Worm (Caenorhabditis elegans) whole organism, L1 larva: ENCODE results near the gene C15C8.6.
A peak's percentile ranks its signal among the peaks of the same experiment; 100 is the strongest.

Source experiments
- C04F5.9 ChIP-seq: sonication (generic microtip); optimal IDR thresholded peaks from 2 replicates; lab custom pipeline; 2016; ENCODE audit warnings: missing genetic modification characterization, missing compliant biosample characterization
- Y116A8C.19 ChIP-seq: sonication (generic microtip); optimal IDR thresholded peaks from 2 replicates; lab custom pipeline; 2016; ENCODE audit warnings: missing compliant biosample characterization, missing genetic modification characterization, borderline replicate concordance
- alr-1 ChIP-seq: fragments of 200-800 bp; sonication (Bioruptor generic); optimal IDR thresholded peaks from 2 replicates; lab custom pipeline; 2018; ENCODE audit warnings: borderline replicate concordance, mild to moderate bottlenecking, missing genetic modification characterization, missing compliant biosample characterization
- blmp-1 ChIP-seq: fragments of 150-350 bp; optimal IDR thresholded peaks from 2 replicates; lab custom pipeline; 2014; ENCODE audit warnings: missing biosample characterization, missing genetic modification characterization
- ceh-82 ChIP-seq, 3 experiments: fragments of 150-350 bp in 1 of 3; sonication (generic microtip) in 2 of 3; optimal IDR thresholded peaks; 2 replicates each; lab custom pipeline; 2014 to 2017; ENCODE audit warnings: missing biosample characterization in 3 of 3, missing genetic modification characterization in 3 of 3
- ceh-90 ChIP-seq: sonication (generic microtip); optimal IDR thresholded peaks from 2 replicates; lab custom pipeline; 2016; ENCODE audit warnings: missing genetic modification characterization, missing compliant biosample characterization
- efl-3 ChIP-seq: fragments of 200-800 bp; sonication (Bioruptor generic); optimal IDR thresholded peaks from 2 replicates; lab custom pipeline; 2018; ENCODE audit warnings: mild to moderate bottlenecking, missing genetic modification characterization, missing compliant biosample characterization
- egl-13 ChIP-seq: sonication (generic microtip); optimal IDR thresholded peaks from 2 replicates; lab custom pipeline; 2016; ENCODE audit warnings: missing genotype, missing genetic modification reagents, missing genetic modification characterization, missing compliant biosample characterization
- egl-27 ChIP-seq, 2 experiments: fragments of 150-350 bp in 1 of 2; sonication (generic microtip); optimal IDR thresholded peaks; 3 replicates each; lab custom pipeline; 2017 to 2018; ENCODE audit warnings: missing biosample characterization in 2 of 2, missing genetic modification characterization in 2 of 2, missing genetic modification reagents in 2 of 2
- elt-2 ChIP-seq: sonication (generic microtip); optimal IDR thresholded peaks from 2 replicates; lab custom pipeline; 2016; ENCODE audit warnings: missing genetic modification characterization, mild to moderate bottlenecking, inconsistent platforms, missing compliant biosample characterization, missing genetic modification reagents
- elt-3 ChIP-seq, 6 experiments: fragments of 150-350 bp in 1 of 6; sonication (generic microtip); optimal IDR thresholded peaks; 2 replicates each; lab custom pipeline; 2017 to 2018; ENCODE audit warnings: missing biosample characterization in 6 of 6, missing genetic modification characterization in 6 of 6, inconsistent platforms in 1 of 6
- ets-5 ChIP-seq: fragments of 200-800 bp; sonication (Bioruptor generic); IDR thresholded peaks from 2 replicates; pipeline ENCODE4 v1.3.6; 2022; ENCODE audit warnings: missing genetic modification characterization, missing compliant biosample characterization
- fkh-10 ChIP-seq: sonication (generic microtip); optimal IDR thresholded peaks from 2 replicates; lab custom pipeline; 2017; ENCODE audit warnings: missing biosample characterization, missing genetic modification reagents, missing genetic modification characterization
- fos-1 ChIP-seq: fragments of 150-350 bp; optimal IDR thresholded peaks from 2 replicates; lab custom pipeline; 2014; ENCODE audit warnings: missing biosample characterization, missing genetic modification characterization
- grh-1 ChIP-seq: fragments of 200-800 bp; sonication (Bioruptor generic); IDR thresholded peaks from 2 replicates; pipeline ENCODE4 v1.3.6; 2022; ENCODE audit warnings: missing genetic modification reagents, missing genetic modification characterization, missing compliant biosample characterization
- hlh-17 ChIP-seq: fragments of 200-800 bp; sonication (Bioruptor generic); optimal IDR thresholded peaks from 2 replicates; lab custom pipeline; 2018; ENCODE audit warnings: missing genetic modification characterization, mild to moderate bottlenecking, missing compliant biosample characterization, moderate library complexity, borderline replicate concordance
- hlh-4 ChIP-seq: sonication (generic microtip); optimal IDR thresholded peaks from 2 replicates; lab custom pipeline; 2016; ENCODE audit warnings: mild to moderate bottlenecking, missing genetic modification characterization, missing compliant biosample characterization
- isw-1 ChIP-seq: fragments of 200-800 bp; sonication (Bioruptor generic); IDR thresholded peaks from 2 replicates; pipeline ENCODE4 v1.3.6; 2022; ENCODE audit warnings: missing genetic modification characterization, missing compliant biosample characterization
- jun-1 ChIP-seq: fragments of 150-350 bp; optimal IDR thresholded peaks from 2 replicates; lab custom pipeline; 2014; ENCODE audit warnings: missing biosample characterization, missing genetic modification reagents, missing genetic modification characterization
- lin-13 ChIP-seq: fragments of 150-350 bp; optimal IDR thresholded peaks from 2 replicates; lab custom pipeline; 2014; ENCODE audit warnings: missing biosample characterization, missing genetic modification reagents, missing genetic modification characterization
- lin-14 ChIP-seq: fragments of 200-800 bp; sonication (Bioruptor generic); optimal IDR thresholded peaks from 2 replicates; lab custom pipeline; 2018; ENCODE audit warnings: mild to moderate bottlenecking, missing genetic modification characterization, moderate library complexity, missing compliant biosample characterization
- lin-35 ChIP-seq, 2 experiments: fragments of 150-350 bp; optimal IDR thresholded peaks; 2 replicates each; lab custom pipeline; 2014; ENCODE audit warnings: missing biosample characterization in 2 of 2, missing genetic modification characterization in 2 of 2, missing genetic modification reagents in 2 of 2
- lir-3 ChIP-seq: sonication (generic microtip); optimal IDR thresholded peaks from 2 replicates; lab custom pipeline; 2016; ENCODE audit warnings: mild to moderate bottlenecking, missing genetic modification characterization, moderate library complexity, missing compliant biosample characterization; ENCODE audit not compliant: poor library complexity
- lsy-2 ChIP-seq, 2 experiments: fragments of 150-350 bp; optimal IDR thresholded peaks; 2 replicates each; lab custom pipeline; 2014; ENCODE audit warnings: missing biosample characterization in 2 of 2, missing genetic modification characterization in 2 of 2
- mdl-1 ChIP-seq, 2 experiments: fragments of 150-350 bp; optimal IDR thresholded peaks; 2 replicates each; lab custom pipeline; 2014 to 2017; ENCODE audit warnings: missing biosample characterization in 2 of 2, missing genetic modification characterization in 2 of 2, inconsistent platforms in 1 of 2
- mef-2 ChIP-seq: fragments of 150-350 bp; optimal IDR thresholded peaks from 2 replicates; lab custom pipeline; 2014; ENCODE audit warnings: missing biosample characterization, missing genetic modification characterization
- nhr-11 ChIP-seq: fragments of 150-350 bp; optimal IDR thresholded peaks from 2 replicates; lab custom pipeline; 2014; ENCODE audit warnings: missing biosample characterization, missing genetic modification characterization
- nhr-20 ChIP-seq: sonication (generic microtip); optimal IDR thresholded peaks from 2 replicates; lab custom pipeline; 2016; ENCODE audit warnings: mild to moderate bottlenecking, missing genetic modification characterization, missing compliant biosample characterization
- nhr-47 ChIP-seq: sonication (generic microtip); optimal IDR thresholded peaks from 2 replicates; lab custom pipeline; 2016; ENCODE audit warnings: mild to moderate bottlenecking, missing genetic modification characterization, moderate library complexity, missing compliant biosample characterization
- nhr-71 ChIP-seq: sonication (generic microtip); optimal IDR thresholded peaks from 2 replicates; lab custom pipeline; 2016; ENCODE audit warnings: mild to moderate bottlenecking, missing genetic modification characterization, moderate library complexity, missing compliant biosample characterization
- nhr-90 ChIP-seq: sonication (generic microtip); optimal IDR thresholded peaks from 2 replicates; lab custom pipeline; 2016; ENCODE audit warnings: mild to moderate bottlenecking, missing genetic modification characterization, missing compliant biosample characterization; ENCODE audit not compliant: poor library complexity
- rnt-1 ChIP-seq: sonication (generic microtip); optimal IDR thresholded peaks from 2 replicates; lab custom pipeline; 2016; ENCODE audit warnings: mild to moderate bottlenecking, missing genetic modification characterization, moderate library complexity, missing compliant biosample characterization
- snpc-4 ChIP-seq: fragments of 150-350 bp; optimal IDR thresholded peaks from 2 replicates; lab custom pipeline; 2014; ENCODE audit warnings: missing biosample characterization, missing genetic modification characterization
- sox-4 ChIP-seq: sonication (generic microtip); optimal IDR thresholded peaks from 2 replicates; lab custom pipeline; 2016; ENCODE audit warnings: missing genetic modification characterization, missing compliant biosample characterization
- sup-37 ChIP-seq: fragments of 200-800 bp; sonication (Bioruptor generic); optimal IDR thresholded peaks from 2 replicates; lab custom pipeline; 2018; ENCODE audit warnings: mild to moderate bottlenecking, missing genetic modification characterization, missing compliant biosample characterization
- tbx-2 ChIP-seq: sonication (generic microtip); optimal IDR thresholded peaks from 2 replicates; lab custom pipeline; 2016; ENCODE audit warnings: missing genetic modification characterization, missing compliant biosample characterization
- unc-130 ChIP-seq: fragments of 150-350 bp; optimal IDR thresholded peaks from 2 replicates; lab custom pipeline; 2017; ENCODE audit warnings: missing biosample characterization, missing genetic modification characterization, inconsistent platforms
- vab-15 ChIP-seq: sonication (generic microtip); optimal IDR thresholded peaks from 2 replicates; lab custom pipeline; 2017; ENCODE audit warnings: missing genotype, mild to moderate bottlenecking, missing genetic modification characterization, missing compliant biosample characterization
- zag-1 ChIP-seq: fragments of 150-350 bp; optimal IDR thresholded peaks from 2 replicates; lab custom pipeline; 2014; ENCODE audit warnings: missing biosample characterization, missing genetic modification characterization
- ztf-11 ChIP-seq, 2 experiments: sonication (generic microtip); optimal IDR thresholded peaks; 2 replicates each; lab custom pipeline; 2016 to 2017; ENCODE audit warnings: missing genetic modification characterization in 2 of 2, missing biosample characterization in 1 of 2, missing compliant biosample characterization in 1 of 2

The C15C8.6 gene

ce11 chrV:12736166-12736753, 15.1 kb downstream of the C15C8.6 start, which contains the start of gene cky-1:
TSS of gene cky-1 (plus strand) at chrV:12736703.
- TF ChIP-seq jun-1 (tag; lab: Kevin White, UChicago) (no peak), fkh-10 (no peak), grh-1 (GFP tag; lab: Robert Waterston, UW) (no peak), sox-4 (tag; lab: Kevin White, UChicago) (no peak), ceh-82 (tag; optimal IDR thresholded peaks at IDR 0.05; lab: Kevin White, UChicago) (no peak), rnt-1 (no peak), lir-3 (tag; lab: Kevin White, UChicago) (no peak), sup-37 (no peak), efl-3 (no peak), lin-35 (GFP tag; optimal IDR thresholded peaks at IDR 0.05; lab: Kevin White, UChicago) (no peak), blmp-1 (tag; lab: Kevin White, UChicago) (no peak), mef-2 (no peak), zag-1 (tag; lab: Kevin White, UChicago) (no peak), ets-5 (GFP tag; lab: Robert Waterston, UW) (no peak), isw-1 (GFP tag; lab: Robert Waterston, UW) (no peak), fos-1 (tag; lab: Kevin White, UChicago) (no peak), nhr-20 (tag; lab: Kevin White, UChicago) (no peak), C04F5.9 (no peak)
- TF ChIP-seq, all 84 proteins: peak for 0

DNA sequence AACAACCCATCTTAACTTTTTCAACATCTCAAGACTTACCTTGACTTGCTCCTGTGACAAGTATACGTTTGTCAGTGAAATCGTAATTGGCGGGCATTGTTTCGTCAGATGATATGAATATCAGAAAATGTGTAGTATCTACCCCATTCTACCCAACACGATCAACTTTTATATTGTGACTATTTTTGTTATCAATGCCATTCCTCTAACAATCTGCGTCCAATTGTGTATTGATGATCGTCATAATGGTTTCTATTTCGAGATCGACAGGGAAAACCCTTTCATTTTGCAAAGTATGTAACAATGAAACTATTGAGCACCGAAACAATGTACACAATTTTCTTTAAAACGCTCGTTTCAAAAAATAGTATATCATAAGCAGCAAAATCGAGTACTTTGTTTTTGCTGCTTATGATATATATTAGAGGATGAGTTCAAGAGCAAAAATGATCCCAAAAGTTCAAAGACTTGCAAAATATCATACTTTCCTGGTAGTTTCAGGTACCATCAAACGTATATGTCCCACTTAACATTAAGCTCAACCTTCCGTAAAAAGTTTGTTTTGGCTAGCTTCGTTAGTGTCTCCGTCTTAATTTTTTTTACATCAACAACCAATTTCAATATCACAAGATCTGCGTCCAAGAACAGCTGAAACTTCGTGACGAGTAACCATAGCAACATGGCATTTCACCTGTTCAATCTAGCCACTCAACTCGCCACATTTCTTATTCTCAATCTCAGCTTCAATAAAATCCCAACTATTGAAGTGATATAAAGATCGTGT, 17.7 kb downstream of the C15C8.6 start, which contains the start of the genes dhs-21 and xbx-9:
TSS of gene dhs-21 (minus strand) at position 181 of the 784 bp plus-strand sequence.
TSS of gene xbx-9 (plus strand) at position 734 of the 784 bp plus-strand sequence.
- TF ChIP-seq Y116A8C.19 (tag; lab: Kevin White, UChicago) (no peak), nhr-20 (tag; lab: Kevin White, UChicago) (peak; percentile 43), egl-27 (tag; optimal IDR thresholded peaks at IDR 0.05; lab: Kevin White, UChicago) (no peak), lsy-2 (tag; optimal IDR thresholded peaks at IDR 0.05; lab: Kevin White, UChicago) (peak in 1 of 2 experiments; percentile 26), hlh-17 (GFP tag; lab: Kevin White, UChicago) (no peak), nhr-47 (tag; lab: Kevin White, UChicago) (no peak), lin-13 (GFP tag; lab: Kevin White, UChicago) (no peak), sup-37 (no peak), alr-1 (tag; lab: Kevin White, UChicago) (no peak), vab-15 (no peak), lin-14 (peak; percentile 31), C04F5.9 (no peak), elt-2 (tag; lab: Kevin White, UChicago) (peak; percentile 60), elt-3 (tag; optimal IDR thresholded peaks at IDR 0.05; lab: Kevin White, UChicago) (peak in 4 of 6 experiments; percentile 32 to 88 (median 74)), nhr-90 (tag; lab: Kevin White, UChicago) (peak; percentile 7), blmp-1 (tag; lab: Kevin White, UChicago) (peak; percentile 48), egl-13 (no peak), hlh-4 (tag; lab: Kevin White, UChicago) (no peak), mdl-1 (tag; optimal IDR thresholded peaks at IDR 0.05; lab: Kevin White, UChicago) (no peak), unc-130 (tag; lab: Kevin White, UChicago) (no peak), nhr-11 (tag; lab: Kevin White, UChicago) (no peak), fkh-10 (no peak), tbx-2 (no peak), ceh-90 (no peak), lin-35 (GFP tag; optimal IDR thresholded peaks at IDR 0.05; lab: Kevin White, UChicago) (peak in 1 of 2 experiments; percentile 39), snpc-4 (tag; lab: Kevin White, UChicago) (no peak), nhr-71 (tag; lab: Kevin White, UChicago) (peak; percentile 35), ztf-11 (tag; optimal IDR thresholded peaks at IDR 0.05; lab: Kevin White, UChicago) (no peak)
